Fruit fly (Drosophila melanogaster): ENCODE data around the gene CG4511.

Gene CG4511

DNA sequence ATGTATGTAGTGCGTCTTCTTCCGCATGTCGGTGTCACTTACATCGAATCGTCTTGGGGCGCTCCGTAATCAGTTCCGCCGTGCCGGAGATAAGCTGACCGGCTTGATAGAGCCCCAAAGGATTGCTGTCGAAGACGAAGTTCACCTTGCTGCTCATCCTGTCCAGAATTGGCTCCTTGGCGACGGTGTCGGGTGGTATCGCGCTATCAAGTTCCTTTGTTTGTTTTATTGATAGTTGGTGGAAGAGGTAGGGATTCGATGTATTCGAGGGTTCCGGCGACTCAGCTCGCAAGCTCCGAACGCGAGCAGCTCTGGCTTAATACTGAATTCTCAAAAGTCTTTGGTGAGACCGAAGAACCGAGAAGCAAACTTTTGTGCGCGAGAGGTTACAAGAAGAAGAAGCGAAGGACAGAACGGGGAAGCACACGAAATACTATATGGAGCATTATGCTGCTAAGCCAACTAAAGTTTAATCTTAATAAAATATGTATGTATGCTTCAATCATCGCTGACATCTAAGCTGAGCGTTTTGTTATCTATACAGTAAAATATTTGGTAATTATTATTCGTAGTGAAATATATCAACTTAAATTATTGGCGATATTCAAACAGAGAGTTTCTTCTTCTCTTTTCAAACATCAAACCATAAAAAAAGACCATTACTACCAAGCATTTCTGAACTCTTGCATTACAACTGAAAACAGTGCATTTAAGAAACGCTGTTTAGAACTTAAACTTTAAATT lies 30.5 kb downstream of the CG4511 start, which contains the start of gene CG14696 (continued):
- TF ChIP-seq so (GFP tag; IDR thresholded peaks at IDR 0.05) = peak; percentile 15; the same call in 1 of the 3 replicates
- no peak for TF ChIP-seq CG12744 (GFP tag; optimal IDR thresholded peaks at IDR 0.05)
- TF ChIP-seq BtbVII (GFP tag; optimal IDR thresholded peaks at IDR 0.05) = peak; percentile 57
- no peak for TF ChIP-seq CTCF (GFP tag; optimal IDR thresholded peaks at IDR 0.05)
- 0 out of 2 replicates have a peak, but pooled peaks have one; percentile 14 for TF ChIP-seq Drgx (GFP tag; IDR thresholded peaks at IDR 0.05)
- no peak for TF ChIP-seq ham (GFP tag; IDR thresholded peaks at IDR 0.05)
- TF ChIP-seq CG7556 (GFP tag; optimal IDR thresholded peaks at IDR 0.05) = no peak
- TF ChIP-seq Hand (GFP tag; optimal IDR thresholded peaks at IDR 0.05) = no peak
- 0 out of 2 replicates have a peak, but pooled peaks have one; percentile 22 for TF ChIP-seq Dref (GFP tag; IDR thresholded peaks at IDR 0.05)
- TF ChIP-seq CG4360 (GFP tag; IDR thresholded peaks at IDR 0.05) = no peak
- no peak for TF ChIP-seq Elba2 (GFP tag; optimal IDR thresholded peaks at IDR 0.05)
- TF ChIP-seq CG3281 (GFP tag; optimal IDR thresholded peaks at IDR 0.05) = no peak
- no peak for TF ChIP-seq CG2129 (GFP tag; IDR thresholded peaks at IDR 0.05; ENCODE audit: partially characterized antibody)
- TF ChIP-seq CG17361 (GFP tag; IDR thresholded peaks at IDR 0.05) = no peak
- TF ChIP-seq Usf (GFP tag; optimal IDR thresholded peaks at IDR 0.05) = no peak
- no peak for TF ChIP-seq CG7271 (tag; optimal IDR thresholded peaks at IDR 0.05)
- peak; percentile 59; the same call in 1 of the 3 replicates for TF ChIP-seq CG34422 (GFP tag; IDR thresholded peaks at IDR 0.05)
- no peak for TF ChIP-seq CG11696 (GFP tag; IDR thresholded peaks at IDR 0.05)
- no peak for TF ChIP-seq CG30403 (GFP tag; optimal IDR thresholded peaks at IDR 0.05)
- TF ChIP-seq Jarid2 (GFP tag; optimal IDR thresholded peaks at IDR 0.05) = peak; percentile 45
- TF ChIP-seq CG7786 (GFP tag; optimal IDR thresholded peaks at IDR 0.05) = no peak
- TF ChIP-seq CG15269 (tag; optimal IDR thresholded peaks at IDR 0.05) = no peak
- no peak for TF ChIP-seq gsb-n (tag; optimal IDR thresholded peaks at IDR 0.05)
- no peak for TF ChIP-seq CG4617 (GFP tag; optimal IDR thresholded peaks at IDR 0.05; ENCODE audit: borderline replicate concordance)
- TF ChIP-seq CG11093 (GFP tag; IDR thresholded peaks at IDR 0.05) = no peak
- TF ChIP-seq H2.0 (GFP tag; IDR thresholded peaks at IDR 0.05) = no peak
- TF ChIP-seq CG16863 (GFP tag; optimal IDR thresholded peaks at IDR 0.05) = no peak
- TF ChIP-seq pros (GFP tag; optimal IDR thresholded peaks at IDR 0.05) = peak; percentile 39
- no peak for TF ChIP-seq CG11456 (GFP tag; IDR thresholded peaks at IDR 0.05)
- no peak for TF ChIP-seq CG17829 (tag; optimal IDR thresholded peaks at IDR 0.05)
- TF ChIP-seq jumu (GFP tag; optimal IDR thresholded peaks at IDR 0.05) = no peak
- peak; percentile 78 for TF ChIP-seq CG17385 (GFP tag; optimal IDR thresholded peaks at IDR 0.05)
- TF ChIP-seq CG9876 (GFP tag; optimal IDR thresholded peaks at IDR 0.05) = no peak
- TF ChIP-seq sisA (GFP tag; IDR thresholded peaks at IDR 0.05) = no peak
- no peak for TF ChIP-seq tin (GFP tag; optimal IDR thresholded peaks at IDR 0.05)
- TF ChIP-seq sug (tag; optimal IDR thresholded peaks at IDR 0.05) = peak; percentile 77
- no peak for TF ChIP-seq HmgD (GFP tag; optimal IDR thresholded peaks at IDR 0.05)
- TF ChIP-seq crp (GFP tag; optimal IDR thresholded peaks at IDR 0.05) = peak in 1 of 2 experiments; percentile 64
- 0 out of 2 replicates have a peak, but pooled peaks have one; percentile 9 for TF ChIP-seq Awh (GFP tag; IDR thresholded peaks at IDR 0.05)
- TF ChIP-seq dmrt99B (tag; optimal IDR thresholded peaks at IDR 0.05) = no peak
- no peak for TF ChIP-seq CG10321 (GFP tag; IDR thresholded peaks at IDR 0.05)
- no peak for TF ChIP-seq CG3726 (GFP tag; IDR thresholded peaks at IDR 0.05)
- TF ChIP-seq Dbx (GFP tag; IDR thresholded peaks at IDR 0.05) = peak; percentile 44; the same call in 1 of the 3 replicates
- TF ChIP-seq CG34224 (GFP tag; IDR thresholded peaks at IDR 0.05; ENCODE audit: partially characterized antibody) = no peak
- TF ChIP-seq Hmx (GFP tag; optimal IDR thresholded peaks at IDR 0.05) = no peak
- TF ChIP-seq Dip3 (GFP tag; optimal IDR thresholded peaks at IDR 0.05) = no peak
- TF ChIP-seq CrebB (tag; optimal IDR thresholded peaks at IDR 0.05) = no peak
- TF ChIP-seq Bgb (GFP tag; IDR thresholded peaks at IDR 0.05; ENCODE audit: partially characterized antibody) = no peak
- TF ChIP-seq slp2 (GFP tag; optimal IDR thresholded peaks at IDR 0.05) = no peak
- no peak for TF ChIP-seq caup (GFP tag; optimal IDR thresholded peaks at IDR 0.05; ENCODE audit: severe bottlenecking)

All from whole organism, embryonic.